Fruit fly (Drosophila melanogaster) whole organism, embryonic: ENCODE data around the gene Gr32a.

Experiments
- Adf1 ChIP-seq: fragments of 200-800 bp; sonication (Bioruptor generic); IDR thresholded peaks from 2 replicates; pipeline ENCODE4 v1.3.6; 2022; ENCODE audit warnings: missing biosample characterization, missing genetic modification characterization
- Antp ChIP-seq: fragments of 200-800 bp; sonication (Bioruptor generic); optimal IDR thresholded peaks from 3 replicates; lab custom pipeline; 2016; ENCODE audit warnings: missing biosample characterization, missing genetic modification characterization
- B-H1 ChIP-seq: fragments of 200-800 bp; sonication (Bioruptor generic); IDR thresholded peaks from 3 replicates; pipeline ENCODE4 v1.3.6; 2022; ENCODE audit warnings: missing biosample characterization, missing genetic modification characterization
- CG10209 ChIP-seq: fragments of 200-800 bp; sonication (Bioruptor generic); optimal IDR thresholded peaks from 3 replicates; lab custom pipeline; 2017; ENCODE audit warnings: missing biosample characterization, mild to moderate bottlenecking, missing genetic modification characterization, missing genetic modification reagents
- CG11093 ChIP-seq: fragments of 200-800 bp; sonication (Bioruptor generic); IDR thresholded peaks from 3 replicates; pipeline ENCODE4 v1.3.6; 2022; ENCODE audit warnings: missing biosample characterization, missing genetic modification characterization
- CG11247 ChIP-seq: fragments of 200-800 bp; sonication (Bioruptor generic); IDR thresholded peaks from 2 replicates; pipeline ENCODE4 v1.3.6; 2022; ENCODE audit warnings: missing biosample characterization, missing genetic modification characterization
- CG12659 ChIP-seq: fragments of 200-800 bp; sonication (Bioruptor generic); optimal IDR thresholded peaks from 3 replicates; lab custom pipeline; 2017; ENCODE audit warnings: mild to moderate bottlenecking, missing biosample characterization, missing genetic modification reagents, missing genetic modification characterization
- CG14667 ChIP-seq: fragments of 200-800 bp; sonication (Bioruptor generic); IDR thresholded peaks from 2 replicates; pipeline ENCODE4 v1.3.6; 2022; ENCODE audit warnings: missing biosample characterization, missing genetic modification characterization
- CG17912 ChIP-seq: fragments of 200-800 bp; sonication (Bioruptor generic); optimal IDR thresholded peaks from 2 replicates; lab custom pipeline; 2018; ENCODE audit warnings: missing biosample characterization, mild to moderate bottlenecking, missing genetic modification characterization
- CG30431 ChIP-seq: fragments of 200-800 bp; sonication (Bioruptor generic); optimal IDR thresholded peaks from 2 replicates; lab custom pipeline; 2017; ENCODE audit warnings: missing biosample characterization, missing genetic modification characterization
- CG3163 ChIP-seq: fragments of 200-800 bp; sonication (Bioruptor generic); optimal IDR thresholded peaks from 3 replicates; lab custom pipeline; 2016; ENCODE audit warnings: missing biosample characterization, missing genetic modification characterization
- CG4328 ChIP-seq: fragments of 200-800 bp; sonication (Bioruptor generic); optimal IDR thresholded peaks from 3 replicates; lab custom pipeline; 2017; ENCODE audit warnings: missing biosample characterization, missing genetic modification reagents, missing genetic modification characterization
- CG43689 ChIP-seq: fragments of 200-800 bp; sonication (Bioruptor generic); IDR thresholded peaks from 2 replicates; pipeline ENCODE4 v1.3.6; 2022; ENCODE audit warnings: missing biosample characterization, missing genetic modification characterization
- CG6813 ChIP-seq: fragments of 200-800 bp; sonication (Bioruptor generic); optimal IDR thresholded peaks from 2 replicates; lab custom pipeline; 2017; ENCODE audit warnings: missing biosample characterization, missing genetic modification characterization, mild to moderate bottlenecking, moderate library complexity, missing genetic modification reagents
- CG9727 ChIP-seq: fragments of 200-800 bp; sonication (Bioruptor generic); optimal IDR thresholded peaks from 3 replicates; lab custom pipeline; 2017; ENCODE audit warnings: missing biosample characterization, mild to moderate bottlenecking, missing genetic modification characterization
- CHES-1-like ChIP-seq: fragments of 200-800 bp; sonication (Bioruptor generic); optimal IDR thresholded peaks from 2 replicates; lab custom pipeline; 2016; ENCODE audit warnings: missing biosample characterization, missing genetic modification characterization
- Dip2 ChIP-seq: fragments of 200-800 bp; sonication (Bioruptor generic); IDR thresholded peaks from 2 replicates; pipeline ENCODE4 v1.3.6; 2022; ENCODE audit warnings: missing biosample characterization, missing genetic modification characterization
- Dp ChIP-seq: fragments of 200-800 bp; sonication (Bioruptor generic); optimal IDR thresholded peaks from 2 replicates; lab custom pipeline; 2018; ENCODE audit warnings: missing biosample characterization, mild to moderate bottlenecking, missing genetic modification characterization, moderate library complexity
- Elba2 ChIP-seq: fragments of 200-800 bp; sonication (Bioruptor generic); optimal IDR thresholded peaks from 3 replicates; lab custom pipeline; 2016; ENCODE audit warnings: missing biosample characterization, missing genetic modification characterization
- Ets65A ChIP-seq: fragments of 200-800 bp; sonication (Bioruptor generic); peaks from one replicate; lab custom pipeline; 2016; ENCODE audit warnings: missing biosample characterization, missing genetic modification characterization
- HHEX ChIP-seq: fragments of 200-800 bp; sonication (Bioruptor generic); optimal IDR thresholded peaks from 3 replicates; lab custom pipeline; 2017; ENCODE audit warnings: missing biosample characterization, mild to moderate bottlenecking, missing genetic modification characterization, missing genetic modification reagents
- HLH54F ChIP-seq: fragments of 200-800 bp; sonication (Bioruptor generic); optimal IDR thresholded peaks from 3 replicates; lab custom pipeline; 2016; ENCODE audit warnings: missing biosample characterization, missing genetic modification characterization
- Hand ChIP-seq: fragments of 200-800 bp; sonication (Bioruptor generic); optimal IDR thresholded peaks from 2 replicates; lab custom pipeline; 2017; ENCODE audit warnings: mild to moderate bottlenecking, missing biosample characterization, missing genetic modification reagents, missing genetic modification characterization
- HmgZ ChIP-seq: fragments of 200-800 bp; sonication (Bioruptor generic); optimal IDR thresholded peaks from 2 replicates; lab custom pipeline; 2018; ENCODE audit warnings: missing biosample characterization, mild to moderate bottlenecking, missing genetic modification characterization
- Kr ChIP-seq: fragments of 200-800 bp; sonication (Bioruptor generic); optimal IDR thresholded peaks from 2 replicates; lab custom pipeline; 2017; ENCODE audit warnings: missing biosample characterization, mild to moderate bottlenecking, missing genetic modification characterization
- Lim3 ChIP-seq: fragments of 200-800 bp; sonication (Bioruptor generic); IDR thresholded peaks from 2 replicates; pipeline ENCODE4 v1.3.6; 2022; ENCODE audit warnings: missing biosample characterization, missing genetic modification characterization
- MBD-R2 ChIP-seq: fragments of 200-800 bp; sonication (Bioruptor generic); IDR thresholded peaks from 2 replicates; pipeline ENCODE4 v1.3.6; 2022; ENCODE audit warnings: missing biosample characterization, missing genetic modification characterization
- NC2β ChIP-seq: fragments of 200-800 bp; sonication (Bioruptor generic); optimal IDR thresholded peaks from 2 replicates; lab custom pipeline; 2016; ENCODE audit warnings: missing biosample characterization, missing genetic modification characterization
- Nf-YB ChIP-seq: fragments of 200-800 bp; sonication (Bioruptor generic); optimal IDR thresholded peaks from 3 replicates; lab custom pipeline; 2019; ENCODE audit warnings: missing biosample characterization, mild to moderate bottlenecking, missing genetic modification characterization, moderate library complexity
- Nf-YC ChIP-seq: fragments of 200-800 bp; optimal IDR thresholded peaks from 3 replicates; lab custom pipeline; 2019; ENCODE audit warnings: missing biosample characterization, mild to moderate bottlenecking, missing genetic modification characterization, moderate library complexity
- Spps ChIP-seq: fragments of 200-800 bp; sonication (Bioruptor generic); optimal IDR thresholded peaks from 2 replicates; lab custom pipeline; 2018; ENCODE audit warnings: missing biosample characterization, mild to moderate bottlenecking, missing genetic modification characterization
- Sry-δ ChIP-seq: fragments of 200-800 bp; sonication (Bioruptor generic); optimal IDR thresholded peaks from 2 replicates; lab custom pipeline; 2016; ENCODE audit warnings: missing biosample characterization, missing genetic modification characterization
- Taf1 ChIP-seq: fragments of 200-800 bp; sonication (Bioruptor generic); IDR thresholded peaks from 2 replicates; pipeline ENCODE4 v1.3.6; 2022; ENCODE audit warnings: missing biosample characterization, missing genetic modification characterization
- Tbp ChIP-seq: fragments of >200 bp; optimal IDR thresholded peaks from 2 replicates; lab custom pipeline; 2018; ENCODE audit warnings: missing biosample characterization, missing genetic modification characterization
- Usf ChIP-seq: fragments of 200-800 bp; sonication (Bioruptor generic); optimal IDR thresholded peaks from 2 replicates; lab custom pipeline; 2017; ENCODE audit warnings: missing genotype, missing biosample characterization, missing genetic modification characterization
- bab2 ChIP-seq: fragments of 200-800 bp; sonication (Bioruptor generic); optimal IDR thresholded peaks from 2 replicates; lab custom pipeline; 2016; ENCODE audit warnings: missing biosample characterization, missing genetic modification characterization
- bowl ChIP-seq: fragments of 200-800 bp; sonication (Bioruptor generic); IDR thresholded peaks from 2 replicates; pipeline ENCODE4 v1.3.6; 2022; ENCODE audit warnings: missing biosample characterization, missing genetic modification characterization
- eyg ChIP-seq: fragments of 200-800 bp; sonication (Bioruptor generic); optimal IDR thresholded peaks from 3 replicates; lab custom pipeline; 2016; ENCODE audit warnings: missing biosample characterization, missing genetic modification characterization
- gsb-n ChIP-seq: fragments of 200-800 bp; sonication (Bioruptor generic); optimal IDR thresholded peaks from 3 replicates; lab custom pipeline; 2018; ENCODE audit warnings: missing biosample characterization, mild to moderate bottlenecking, missing genetic modification characterization
- h ChIP-seq: fragments of >200 bp; optimal IDR thresholded peaks from 2 replicates; lab custom pipeline; 2017
- insv ChIP-seq, 2 experiments: fragments of 200-800 bp; sonication (Bioruptor generic); optimal IDR thresholded peaks; 3 replicates each; lab custom pipeline; 2016 to 2018; ENCODE audit warnings: missing biosample characterization in 2 of 2, missing genetic modification characterization in 2 of 2
- ken ChIP-seq: fragments of 200-800 bp; sonication (Bioruptor generic); IDR thresholded peaks from 3 replicates; pipeline ENCODE4 v1.3.6; 2022; ENCODE audit warnings: missing biosample characterization, missing genetic modification characterization
- kni ChIP-seq: fragments of 200-800 bp; sonication (Bioruptor generic); optimal IDR thresholded peaks from 3 replicates; lab custom pipeline; 2017; ENCODE audit warnings: mild to moderate bottlenecking, missing biosample characterization, missing genetic modification reagents, missing genetic modification characterization
- knrl ChIP-seq: fragments of 200-800 bp; sonication (Bioruptor generic); IDR thresholded peaks from 3 replicates; pipeline ENCODE4 v1.3.6; 2022; ENCODE audit warnings: missing biosample characterization, missing genetic modification characterization; ENCODE audit not compliant: partially characterized antibody
- lola ChIP-seq, 3 experiments: fragments of >200 bp in 2 of 3; fragments of 200-800 bp in 1 of 3; sonication (Bioruptor generic) in 1 of 3; optimal IDR thresholded peaks; 2 replicates each; lab custom pipeline; 2017 to 2019; ENCODE audit warnings: missing biosample characterization in 3 of 3, missing genetic modification characterization in 3 of 3, mild to moderate bottlenecking in 1 of 3, moderate library complexity in 1 of 3
- nerfin-1 ChIP-seq: fragments of 200-800 bp; sonication (Bioruptor generic); optimal IDR thresholded peaks from 3 replicates; lab custom pipeline; 2019; ENCODE audit warnings: missing biosample characterization, mild to moderate bottlenecking, missing genetic modification characterization, moderate library complexity
- org-1 ChIP-seq: fragments of 200-800 bp; sonication (Bioruptor generic); optimal IDR thresholded peaks from 2 replicates; lab custom pipeline; 2017; ENCODE audit warnings: missing biosample characterization, missing genetic modification characterization
- pfk ChIP-seq: fragments of 200-800 bp; sonication (Bioruptor generic); optimal IDR thresholded peaks from 2 replicates; lab custom pipeline; 2018; ENCODE audit warnings: missing biosample characterization, mild to moderate bottlenecking, missing genetic modification characterization, moderate library complexity
- salm ChIP-seq: fragments of 200-800 bp; sonication (Bioruptor generic); optimal IDR thresholded peaks from 2 replicates; lab custom pipeline; 2018; ENCODE audit warnings: missing biosample characterization, mild to moderate bottlenecking, missing genetic modification characterization
- shn ChIP-seq: fragments of 200-800 bp; sonication (Bioruptor generic); optimal IDR thresholded peaks from 3 replicates; lab custom pipeline; 2016; ENCODE audit warnings: missing biosample characterization, missing genetic modification characterization
- sisA ChIP-seq: fragments of 200-800 bp; sonication (Bioruptor generic); IDR thresholded peaks from 2 replicates; pipeline ENCODE4 v1.3.6; 2022; ENCODE audit warnings: missing biosample characterization, missing genetic modification characterization
- tx ChIP-seq: fragments of 200-800 bp; sonication (Bioruptor generic); optimal IDR thresholded peaks from 2 replicates; lab custom pipeline; 2016; ENCODE audit warnings: missing biosample characterization, missing genetic modification characterization

The Gr32a gene

DNA sequence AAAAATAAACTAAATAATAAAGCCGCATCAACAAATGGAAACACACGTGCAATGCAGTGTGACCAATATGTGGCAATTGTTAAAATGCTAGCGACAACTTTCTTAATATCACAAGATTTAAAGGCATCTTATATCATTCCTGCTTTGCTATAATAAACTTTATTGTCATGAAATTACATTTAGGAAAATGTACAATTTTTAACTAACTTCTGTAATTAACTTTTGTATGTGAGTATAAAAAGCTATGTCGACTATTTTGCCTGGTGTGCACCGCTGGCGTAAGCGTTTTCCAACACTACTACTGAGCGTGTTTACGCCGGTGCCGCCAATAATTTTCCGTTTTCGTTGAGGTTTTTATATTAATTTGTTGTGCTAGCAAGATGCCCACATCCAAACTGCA lies 9.7 kb downstream of the Gr32a start, which contains the start of the genes Csl4 and Nup160 (continued):
- peak; percentile 82 for TF ChIP-seq shn
- no peak for TF ChIP-seq Nf-YC
- no peak for TF ChIP-seq nerfin-1 (tag; lab: Kevin White, UChicago)
- no peak for TF ChIP-seq CG17912 (GFP tag; lab: Kevin White, UChicago)
- TF ChIP-seq Dp = peak; percentile 38
- TF ChIP-seq gsb-n = no peak
- TF ChIP-seq HLH54F (GFP tag; lab: Kevin White, UChicago) = peak; percentile 90
- peak; percentile 76 for TF ChIP-seq NC2β
- peak; percentile 66 for TF ChIP-seq CG9727
- no peak; the same call in 1 of the 2 replicates for TF ChIP-seq CG43689 (GFP tag; lab: Robert Waterston, UW)
- peak; percentile 63 for TF ChIP-seq Sry-δ (GFP tag; lab: Kevin White, UChicago)
- TF ChIP-seq bab2 (GFP tag; lab: Kevin White, UChicago) = peak; percentile 88
- no peak for TF ChIP-seq Hand (GFP tag; lab: Kevin White, UChicago)
- peak; percentile 97 for TF ChIP-seq Ets65A
- TF ChIP-seq MBD-R2 (GFP tag; lab: Robert Waterston, UW) = peak; percentile 93
- TF ChIP-seq CG30431 (GFP tag; lab: Kevin White, UChicago) = peak; percentile 20
- TF ChIP-seq ken (GFP tag; lab: Robert Waterston, UW) = peak; percentile 85
- no peak for TF ChIP-seq Dip2 (GFP tag; lab: Robert Waterston, UW)
- TF ChIP-seq B-H1 (GFP tag; lab: Robert Waterston, UW) = peak; percentile 36; the same call in 1 of the 3 replicates
- TF ChIP-seq insv (GFP tag; optimal IDR thresholded peaks at IDR 0.05; lab: Kevin White, UChicago) = peak in 1 of 2 experiments; percentile 19
- TF ChIP-seq Tbp = no peak
- peak; percentile 40 for TF ChIP-seq Spps (tag; lab: Kevin White, UChicago)
- peak; percentile 91 for TF ChIP-seq Antp
- peak; percentile 55 for TF ChIP-seq Elba2 (GFP tag; lab: Kevin White, UChicago)
- no peak for TF ChIP-seq salm (tag; lab: Kevin White, UChicago)
- peak; percentile 72 for TF ChIP-seq CG11247 (GFP tag; lab: Robert Waterston, UW)
- TF ChIP-seq CG6813 = no peak
- TF ChIP-seq CHES-1-like (GFP tag; lab: Kevin White, UChicago) = peak; percentile 88
- peak; percentile 75 for TF ChIP-seq CG12659 (GFP tag; lab: Kevin White, UChicago)
- peak; percentile 73 for TF ChIP-seq CG10209 (GFP tag; lab: Kevin White, UChicago)
- TF ChIP-seq HmgZ (tag; lab: Kevin White, UChicago) = peak; percentile 75
- no peak for TF ChIP-seq CG4328 (GFP tag; lab: Kevin White, UChicago)
- TF ChIP-seq Taf1 (GFP tag; lab: Robert Waterston, UW) = peak; percentile 55; the same call in 1 of the 2 replicates
- TF ChIP-seq CG11093 (GFP tag; lab: Robert Waterston, UW) = peak; percentile 52; the same call in 1 of the 3 replicates
- no peak for TF ChIP-seq bowl (GFP tag; lab: Robert Waterston, UW)
- no peak for TF ChIP-seq h (lab: Kevin White, UChicago)
- TF ChIP-seq eyg (GFP tag; lab: Kevin White, UChicago) = peak; percentile 79
- TF ChIP-seq lola (GFP tag; optimal IDR thresholded peaks at IDR 0.05; lab: Kevin White, UChicago) = peak in 1 of 3 experiments; percentile 67
- peak; percentile 34 for TF ChIP-seq Adf1 (GFP tag; lab: Robert Waterston, UW)
- TF ChIP-seq Kr (GFP tag; lab: Kevin White, UChicago) = no peak
- TF ChIP-seq org-1 (GFP tag; lab: Kevin White, UChicago) = peak; percentile 0
- peak; percentile 61 for TF ChIP-seq sisA
- no peak for TF ChIP-seq Nf-YB (GFP tag; lab: Kevin White, UChicago)
- peak; percentile 83 for TF ChIP-seq tx
- TF ChIP-seq pfk (GFP tag; lab: Kevin White, UChicago) = no peak
- TF ChIP-seq Usf (GFP tag; lab: Kevin White, UChicago) = no peak
- TF ChIP-seq knrl (GFP tag; lab: Robert Waterston, UW) = peak; percentile 15; the same call in 1 of the 3 replicates
- TF ChIP-seq Lim3 (GFP tag; lab: Robert Waterston, UW) = no peak
- no peak for TF ChIP-seq kni (GFP tag; lab: Kevin White, UChicago)
- peak; percentile 56 for TF ChIP-seq HHEX (GFP tag; lab: Kevin White, UChicago)
- 0 out of 2 replicates have a peak, but pooled peaks have one; percentile 34 for TF ChIP-seq CG14667 (GFP tag; lab: Robert Waterston, UW)
- peak; percentile 35 for TF ChIP-seq CG3163 (GFP tag; lab: Kevin White, UChicago)
